Fruit fly (Drosophila melanogaster): Measurements from ENCODE around the gene CG4849.

The CG4849 gene

dm6 chr3R:27928984-27929924 lies 34.0 kb upstream of the CG4849 start (continued):
- TF ChIP-seq pzg (GFP tag; optimal IDR thresholded peaks at IDR 0.05) (peak; percentile 20), Bgb (GFP tag; IDR thresholded peaks at IDR 0.05; ENCODE audit: partially characterized antibody) (0 out of 2 replicates have a peak, but pooled peaks have one; percentile 12), pita (GFP tag; optimal IDR thresholded peaks at IDR 0.05) (no peak), Dp (GFP tag; optimal IDR thresholded peaks at IDR 0.05) (peak; percentile 53), Dref (GFP tag; IDR thresholded peaks at IDR 0.05) (peak; percentile 59), CG4854 (GFP tag; optimal IDR thresholded peaks at IDR 0.05) (no peak), chinmo (GFP tag; IDR thresholded peaks at IDR 0.05; ENCODE audit: partially characterized antibody) (0 out of 4 replicates have a peak, but pooled peaks have one; percentile 47), CG12769 (tag; optimal IDR thresholded peaks at IDR 0.05) (no peak), ems (GFP tag; optimal IDR thresholded peaks at IDR 0.05) (no peak), ewg (GFP tag; optimal IDR thresholded peaks at IDR 0.05) (peak; percentile 29), BEAF-32 (GFP tag; optimal IDR thresholded peaks at IDR 0.05) (peak; percentile 34), CG34376 (GFP tag; optimal IDR thresholded peaks at IDR 0.05) (peak; percentile 63), CG2202 (tag; optimal IDR thresholded peaks at IDR 0.05) (no peak), CG2116 (GFP tag; optimal IDR thresholded peaks at IDR 0.05) (peak; percentile 59), MBD-R2 (GFP tag; IDR thresholded peaks at IDR 0.05) (0 out of 2 replicates have a peak, but pooled peaks have one; percentile 25), amos (GFP tag; IDR thresholded peaks at IDR 0.05; ENCODE audit: partially characterized antibody) (0 out of 2 replicates have a peak, but pooled peaks have one; percentile 9), trem (tag; optimal IDR thresholded peaks at IDR 0.05) (peak; percentile 52), Med (GFP tag) (peak; percentile 36), ci (GFP tag; IDR thresholded peaks at IDR 0.05) (peak; percentile 47; the same call in 1 of the 3 replicates), sug (tag; optimal IDR thresholded peaks at IDR 0.05) (peak; percentile 94), CHES-1-like (GFP tag; optimal IDR thresholded peaks at IDR 0.05) (no peak), stwl (tag; optimal IDR thresholded peaks at IDR 0.05) (peak; percentile 54), seq (GFP tag; IDR thresholded peaks at IDR 0.05) (no peak), Sry-δ (GFP tag; optimal IDR thresholded peaks at IDR 0.05) (peak; percentile 12), trh (GFP tag; optimal IDR thresholded peaks at IDR 0.05) (no peak), exex (tag; optimal IDR thresholded peaks at IDR 0.05) (peak; percentile 91)

dm6 chr3R:27931461-27931860 lies 31.8 kb upstream of the CG4849 start:
- TF ChIP-seq Neu2 (GFP tag; optimal IDR thresholded peaks at IDR 0.05; ENCODE audit: borderline replicate concordance), result peak; percentile 31
- TF ChIP-seq tll (GFP tag; optimal IDR thresholded peaks at IDR 0.05), result peak in 1 of 2 experiments; percentile 52
- peak; percentile 44 for TF ChIP-seq twi (tag; optimal IDR thresholded peaks at IDR 0.05)
- TF ChIP-seq ro (GFP tag; IDR thresholded peaks at IDR 0.05), result no peak
- no peak for TF ChIP-seq CG4854 (GFP tag; optimal IDR thresholded peaks at IDR 0.05)
- no peak for TF ChIP-seq stc (GFP tag; IDR thresholded peaks at IDR 0.05)
- TF ChIP-seq vnd (GFP tag; IDR thresholded peaks at IDR 0.05; ENCODE audit: partially characterized antibody), result no peak
- TF ChIP-seq zen (tag; optimal IDR thresholded peaks at IDR 0.05), result peak; percentile 98
